Worm (Caenorhabditis elegans) whole organism, L1 larva: ENCODE measurements around the gene gly-14.

Experiments
- C04F5.9 ChIP-seq: sonication (generic microtip); optimal IDR thresholded peaks from 2 replicates; lab custom pipeline; 2016; ENCODE audit warnings: missing genetic modification characterization, missing compliant biosample characterization
- C16A3.4 ChIP-seq: fragments of 150-350 bp; optimal IDR thresholded peaks from 2 replicates; lab custom pipeline; 2014; ENCODE audit warnings: missing biosample characterization, missing genetic modification characterization
- C34B4.2 ChIP-seq: sonication (generic microtip); optimal IDR thresholded peaks from 2 replicates; lab custom pipeline; 2017; ENCODE audit warnings: mild to moderate bottlenecking, missing genetic modification characterization, missing compliant biosample characterization
- F16B12.6 ChIP-seq: fragments of 150-350 bp; optimal IDR thresholded peaks from 2 replicates; lab custom pipeline; 2014; ENCODE audit warnings: missing biosample characterization, missing genetic modification characterization
- aha-1 ChIP-seq: fragments of 150-350 bp; optimal IDR thresholded peaks from 2 replicates; lab custom pipeline; 2014; ENCODE audit warnings: missing biosample characterization, missing genetic modification characterization
- alr-1 ChIP-seq: fragments of 200-800 bp; sonication (Bioruptor generic); optimal IDR thresholded peaks from 2 replicates; lab custom pipeline; 2018; ENCODE audit warnings: borderline replicate concordance, mild to moderate bottlenecking, missing genetic modification characterization, missing compliant biosample characterization
- aly-2 ChIP-seq: fragments of 150-350 bp; optimal IDR thresholded peaks from 2 replicates; lab custom pipeline; 2014; ENCODE audit warnings: missing biosample characterization, missing genetic modification characterization
- ceh-63 ChIP-seq: fragments of 200-800 bp; sonication (Bioruptor generic); optimal IDR thresholded peaks from 2 replicates; lab custom pipeline; 2018; ENCODE audit warnings: mild to moderate bottlenecking, missing genetic modification characterization, missing compliant biosample characterization
- ceh-8 ChIP-seq: fragments of 200-800 bp; sonication (Bioruptor generic); optimal IDR thresholded peaks from 2 replicates; lab custom pipeline; 2018; ENCODE audit warnings: mild to moderate bottlenecking, missing genetic modification characterization, moderate library complexity, missing compliant biosample characterization
- ceh-82 ChIP-seq, 3 experiments: fragments of 150-350 bp in 1 of 3; sonication (generic microtip) in 2 of 3; optimal IDR thresholded peaks; 2 replicates each; lab custom pipeline; 2014 to 2017; ENCODE audit warnings: missing biosample characterization in 3 of 3, missing genetic modification characterization in 3 of 3
- efl-3 ChIP-seq: fragments of 200-800 bp; sonication (Bioruptor generic); optimal IDR thresholded peaks from 2 replicates; lab custom pipeline; 2018; ENCODE audit warnings: mild to moderate bottlenecking, missing genetic modification characterization, missing compliant biosample characterization
- elt-2 ChIP-seq: sonication (generic microtip); optimal IDR thresholded peaks from 2 replicates; lab custom pipeline; 2016; ENCODE audit warnings: missing genetic modification characterization, mild to moderate bottlenecking, inconsistent platforms, missing compliant biosample characterization, missing genetic modification reagents
- elt-3 ChIP-seq, 6 experiments: fragments of 150-350 bp in 1 of 6; sonication (generic microtip); optimal IDR thresholded peaks; 2 replicates each; lab custom pipeline; 2017 to 2018; ENCODE audit warnings: missing biosample characterization in 6 of 6, missing genetic modification characterization in 6 of 6, inconsistent platforms in 1 of 6
- fkh-4 ChIP-seq: sonication (generic microtip); optimal IDR thresholded peaks from 2 replicates; lab custom pipeline; 2016; ENCODE audit warnings: missing compliant biosample characterization, missing genetic modification characterization, borderline replicate concordance
- fkh-8 ChIP-seq: sonication (generic microtip); optimal IDR thresholded peaks from 2 replicates; lab custom pipeline; 2016; ENCODE audit warnings: mild to moderate bottlenecking, missing genetic modification characterization, missing compliant biosample characterization
- grh-1 ChIP-seq: fragments of 200-800 bp; sonication (Bioruptor generic); IDR thresholded peaks from 2 replicates; pipeline ENCODE4 v1.3.6; 2022; ENCODE audit warnings: missing genetic modification reagents, missing genetic modification characterization, missing compliant biosample characterization
- hlh-17 ChIP-seq: fragments of 200-800 bp; sonication (Bioruptor generic); optimal IDR thresholded peaks from 2 replicates; lab custom pipeline; 2018; ENCODE audit warnings: missing genetic modification characterization, mild to moderate bottlenecking, missing compliant biosample characterization, moderate library complexity, borderline replicate concordance
- hpl-2 ChIP-seq: fragments of 150-350 bp; optimal IDR thresholded peaks from 2 replicates; lab custom pipeline; 2014; ENCODE audit warnings: missing biosample characterization, missing genetic modification reagents, missing genetic modification characterization
- jun-1 ChIP-seq: fragments of 150-350 bp; optimal IDR thresholded peaks from 2 replicates; lab custom pipeline; 2014; ENCODE audit warnings: missing biosample characterization, missing genetic modification reagents, missing genetic modification characterization
- lin-13 ChIP-seq: fragments of 150-350 bp; optimal IDR thresholded peaks from 2 replicates; lab custom pipeline; 2014; ENCODE audit warnings: missing biosample characterization, missing genetic modification reagents, missing genetic modification characterization
- lin-14 ChIP-seq: fragments of 200-800 bp; sonication (Bioruptor generic); optimal IDR thresholded peaks from 2 replicates; lab custom pipeline; 2018; ENCODE audit warnings: mild to moderate bottlenecking, missing genetic modification characterization, moderate library complexity, missing compliant biosample characterization
- lin-15B ChIP-seq: fragments of 150-350 bp; sonication (generic microtip); optimal IDR thresholded peaks from 3 replicates; lab custom pipeline; 2014; ENCODE audit warnings: missing biosample characterization, missing genetic modification characterization
- lin-35 ChIP-seq, 2 experiments: fragments of 150-350 bp; optimal IDR thresholded peaks; 2 replicates each; lab custom pipeline; 2014; ENCODE audit warnings: missing biosample characterization in 2 of 2, missing genetic modification characterization in 2 of 2, missing genetic modification reagents in 2 of 2
- lsy-2 ChIP-seq, 2 experiments: fragments of 150-350 bp; optimal IDR thresholded peaks; 2 replicates each; lab custom pipeline; 2014; ENCODE audit warnings: missing biosample characterization in 2 of 2, missing genetic modification characterization in 2 of 2
- mab-9 ChIP-seq: fragments of 200-800 bp; sonication (Bioruptor generic); IDR thresholded peaks from 2 replicates; pipeline ENCODE4 v1.3.6; 2022; ENCODE audit warnings: missing genetic modification reagents, missing genetic modification characterization, missing compliant biosample characterization
- mdl-1 ChIP-seq, 2 experiments: fragments of 150-350 bp; optimal IDR thresholded peaks; 2 replicates each; lab custom pipeline; 2014 to 2017; ENCODE audit warnings: missing biosample characterization in 2 of 2, missing genetic modification characterization in 2 of 2, inconsistent platforms in 1 of 2
- mep-1 ChIP-seq: fragments of 150-350 bp; optimal IDR thresholded peaks from 2 replicates; lab custom pipeline; 2014; ENCODE audit warnings: missing biosample characterization, missing genetic modification characterization
- nhr-11 ChIP-seq: fragments of 150-350 bp; optimal IDR thresholded peaks from 2 replicates; lab custom pipeline; 2014; ENCODE audit warnings: missing biosample characterization, missing genetic modification characterization
- nhr-19 ChIP-seq: fragments of 200-800 bp; sonication (Bioruptor generic); conservative IDR thresholded peaks from 2 replicates; pipeline ENCODE4 v1.3.6; 2022; ENCODE audit warnings: missing genetic modification characterization, missing compliant biosample characterization
- nhr-237 ChIP-seq: fragments of 150-350 bp; optimal IDR thresholded peaks from 2 replicates; lab custom pipeline; 2014; ENCODE audit warnings: missing biosample characterization, missing genetic modification characterization
- nhr-28 ChIP-seq: fragments of 150-350 bp; optimal IDR thresholded peaks from 2 replicates; lab custom pipeline; 2014; ENCODE audit warnings: missing biosample characterization, missing genetic modification characterization
- nhr-47 ChIP-seq: sonication (generic microtip); optimal IDR thresholded peaks from 2 replicates; lab custom pipeline; 2016; ENCODE audit warnings: mild to moderate bottlenecking, missing genetic modification characterization, moderate library complexity, missing compliant biosample characterization
- nhr-76 ChIP-seq: sonication (generic microtip); optimal IDR thresholded peaks from 2 replicates; lab custom pipeline; 2017; ENCODE audit warnings: missing biosample characterization, missing genetic modification characterization
- nhr-77 ChIP-seq: fragments of 150-350 bp; optimal IDR thresholded peaks from 2 replicates; lab custom pipeline; 2014; ENCODE audit warnings: missing biosample characterization, missing genetic modification characterization
- nhr-85 ChIP-seq: sonication (generic microtip); peaks from one replicate; lab custom pipeline; 2016; ENCODE audit warnings: missing genetic modification characterization, inconsistent platforms, missing compliant biosample characterization
- nhr-90 ChIP-seq: sonication (generic microtip); optimal IDR thresholded peaks from 2 replicates; lab custom pipeline; 2016; ENCODE audit warnings: mild to moderate bottlenecking, missing genetic modification characterization, missing compliant biosample characterization; ENCODE audit not compliant: poor library complexity
- pax-3 ChIP-seq: fragments of 200-800 bp; sonication (Bioruptor generic); optimal IDR thresholded peaks from 2 replicates; lab custom pipeline; 2018; ENCODE audit warnings: mild to moderate bottlenecking, missing genetic modification characterization, moderate library complexity, missing compliant biosample characterization
- pqm-1 ChIP-seq: sonication (generic microtip); optimal IDR thresholded peaks from 3 replicates; lab custom pipeline; 2017; ENCODE audit warnings: missing biosample characterization, missing genetic modification characterization
- rnt-1 ChIP-seq: sonication (generic microtip); optimal IDR thresholded peaks from 2 replicates; lab custom pipeline; 2016; ENCODE audit warnings: mild to moderate bottlenecking, missing genetic modification characterization, moderate library complexity, missing compliant biosample characterization
- snu-23 ChIP-seq: sonication (generic microtip); optimal IDR thresholded peaks from 2 replicates; lab custom pipeline; 2016; ENCODE audit warnings: missing genetic modification characterization, missing compliant biosample characterization
- tlp-1 ChIP-seq: fragments of 150-350 bp; optimal IDR thresholded peaks from 2 replicates; lab custom pipeline; 2014; ENCODE audit warnings: missing biosample characterization, missing genetic modification characterization
- unc-130 ChIP-seq: fragments of 150-350 bp; optimal IDR thresholded peaks from 2 replicates; lab custom pipeline; 2017; ENCODE audit warnings: missing biosample characterization, missing genetic modification characterization, inconsistent platforms
- unc-62 ChIP-seq: fragments of 150-350 bp; optimal IDR thresholded peaks from 2 replicates; lab custom pipeline; 2014; ENCODE audit warnings: missing biosample characterization, missing genetic modification reagents, missing genetic modification characterization
- unc-86 ChIP-seq: sonication (generic microtip); optimal IDR thresholded peaks from 2 replicates; lab custom pipeline; 2016; ENCODE audit warnings: missing genetic modification characterization, missing compliant biosample characterization
- unc-98 ChIP-seq: fragments of 200-800 bp; sonication (Bioruptor generic); IDR thresholded peaks from 2 replicates; pipeline ENCODE4 v1.3.6; 2022; ENCODE audit warnings: missing genetic modification characterization, missing compliant biosample characterization
- vab-15 ChIP-seq: sonication (generic microtip); optimal IDR thresholded peaks from 2 replicates; lab custom pipeline; 2017; ENCODE audit warnings: missing genotype, mild to moderate bottlenecking, missing genetic modification characterization, missing compliant biosample characterization
- xbp-1 ChIP-seq: sonication (generic microtip); optimal IDR thresholded peaks from 2 replicates; lab custom pipeline; 2016; ENCODE audit warnings: missing genetic modification characterization, missing compliant biosample characterization
- zip-4 ChIP-seq: fragments of 200-800 bp; sonication (Bioruptor generic); optimal IDR thresholded peaks from 2 replicates; lab custom pipeline; 2018; ENCODE audit warnings: mild to moderate bottlenecking, missing genetic modification characterization, moderate library complexity, missing compliant biosample characterization
- ztf-11 ChIP-seq, 2 experiments: sonication (generic microtip); optimal IDR thresholded peaks; 2 replicates each; lab custom pipeline; 2016 to 2017; ENCODE audit warnings: missing genetic modification characterization in 2 of 2, missing biosample characterization in 1 of 2, missing compliant biosample characterization in 1 of 2
- ztf-4 ChIP-seq: fragments of 150-350 bp; optimal IDR thresholded peaks from 2 replicates; lab custom pipeline; 2014; ENCODE audit warnings: missing biosample characterization, missing genetic modification characterization

Gene gly-14

DNA sequence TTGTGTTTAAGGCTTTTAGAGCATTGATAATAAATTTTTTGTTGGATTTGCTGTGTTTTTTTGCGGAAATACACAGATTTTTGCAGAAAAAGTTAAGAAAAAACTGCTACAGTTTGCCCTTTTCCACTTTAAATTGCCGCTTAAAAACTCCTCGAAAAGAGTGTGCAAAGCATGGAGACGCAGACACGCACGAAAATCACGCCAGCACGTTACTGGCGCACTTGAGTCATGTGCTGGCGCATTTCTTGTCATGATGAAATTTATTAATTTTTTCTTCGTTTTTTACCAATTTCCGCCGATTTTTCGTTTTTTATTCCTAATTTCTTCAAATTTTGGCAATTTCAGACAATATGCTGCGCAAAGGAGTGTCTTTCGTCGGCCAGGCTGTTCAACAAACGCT is 33.0 kb downstream of the gly-14 start, which contains the start of gene C34C12.8 (continued):
- TF ChIP-seq mdl-1 (tag; optimal IDR thresholded peaks at IDR 0.05; lab: Kevin White, UChicago) (peak in 1 of 2 experiments; percentile 92), nhr-76 (no peak), ceh-82 (tag; optimal IDR thresholded peaks at IDR 0.05; lab: Kevin White, UChicago) (peak; percentile 95 to 98 (median 97)), zip-4 (GFP tag; lab: Kevin White, UChicago) (peak; percentile 87), elt-3 (tag; optimal IDR thresholded peaks at IDR 0.05; lab: Kevin White, UChicago) (peak in 3 of 6 experiments; percentile 51 to 94 (median 93)), alr-1 (no peak), mab-9 (GFP tag; lab: Robert Waterston, UW) (peak; percentile 95), xbp-1 (tag; lab: Kevin White, UChicago) (peak; percentile 98), unc-98 (peak; percentile 76), grh-1 (peak; percentile 96), ztf-11 (tag; optimal IDR thresholded peaks at IDR 0.05; lab: Kevin White, UChicago) (peak in 1 of 2 experiments; percentile 85), lin-14 (GFP tag; lab: Kevin White, UChicago) (peak; percentile 92), elt-2 (peak; percentile 89), fkh-4 (tag; lab: Kevin White, UChicago) (peak; percentile 78), vab-15 (tag; lab: Kevin White, UChicago) (no peak), unc-130 (peak; percentile 98), C34B4.2 (tag; lab: Kevin White, UChicago) (peak; percentile 84), nhr-85 (tag; lab: Kevin White, UChicago) (peak; percentile 98), hpl-2 (GFP tag; lab: Kevin White, UChicago) (peak; percentile 85), ztf-4 (peak; percentile 90), C16A3.4 (tag; lab: Kevin White, UChicago) (peak; percentile 96), nhr-77 (tag; lab: Kevin White, UChicago) (peak; percentile 88), nhr-11 (peak; percentile 92), aly-2 (peak; percentile 90), lin-13 (peak; percentile 97), lsy-2 (tag; optimal IDR thresholded peaks at IDR 0.05; lab: Kevin White, UChicago) (peak; percentile 97 to 98), pqm-1 (no peak), mep-1 (peak; percentile 98), nhr-90 (tag; lab: Kevin White, UChicago) (peak; percentile 98), pax-3 (tag; lab: Kevin White, UChicago) (peak; percentile 91), lin-15B (tag; lab: Kevin White, UChicago) (peak; percentile 95), nhr-19 (GFP tag; lab: Robert Waterston, UW) (peak; percentile 97), efl-3 (peak; percentile 57), snu-23 (GFP tag; lab: Kevin White, UChicago) (peak; percentile 98), tlp-1 (tag; lab: Kevin White, UChicago) (no peak)

DNA sequence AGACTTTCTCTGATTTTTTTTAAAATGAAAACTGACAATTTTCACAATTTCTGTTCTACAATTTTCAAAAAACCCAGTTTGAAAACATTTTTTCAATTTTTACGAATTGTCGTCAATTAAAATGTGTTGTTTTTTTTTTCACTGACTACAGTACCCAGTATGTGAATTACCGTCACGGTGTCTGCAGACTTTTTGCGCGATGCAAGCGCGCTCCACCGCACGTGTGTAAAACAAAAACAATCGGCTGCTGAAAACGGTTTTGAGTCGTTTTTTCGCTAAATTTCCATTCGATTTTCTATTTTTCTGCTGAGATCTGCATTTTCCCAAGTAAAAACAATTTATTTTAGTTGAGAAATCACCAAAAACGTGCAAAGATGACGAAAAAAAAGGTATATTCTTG is 36.8 kb downstream of the gly-14 start:
- peak; percentile 60 for TF ChIP-seq C34B4.2 (tag; lab: Kevin White, UChicago)
- TF ChIP-seq xbp-1 (tag; lab: Kevin White, UChicago), result peak; percentile 99
- peak; percentile 97 for TF ChIP-seq grh-1
- no peak for TF ChIP-seq hlh-17 (GFP tag; lab: Kevin White, UChicago)
- TF ChIP-seq lsy-2 (tag; optimal IDR thresholded peaks at IDR 0.05; lab: Kevin White, UChicago), result peak; percentile 99
- peak; percentile 93 to 97 for TF ChIP-seq lin-35 (GFP tag; optimal IDR thresholded peaks at IDR 0.05; lab: Kevin White, UChicago)
- TF ChIP-seq nhr-237 (tag; lab: Kevin White, UChicago), result peak; percentile 96
- peak; percentile 100 for TF ChIP-seq F16B12.6 (tag; lab: Kevin White, UChicago)
- TF ChIP-seq aha-1, result peak; percentile 83
- peak in 1 of 2 experiments; percentile 94 for TF ChIP-seq mdl-1 (tag; optimal IDR thresholded peaks at IDR 0.05; lab: Kevin White, UChicago)
- TF ChIP-seq fkh-8 (tag; lab: Kevin White, UChicago), result peak; percentile 99
- no peak for TF ChIP-seq pqm-1
- TF ChIP-seq nhr-47 (tag; lab: Kevin White, UChicago), result peak; percentile 99
- peak; percentile 96 for TF ChIP-seq jun-1 (tag; lab: Kevin White, UChicago)
- TF ChIP-seq nhr-90 (tag; lab: Kevin White, UChicago), result peak; percentile 99
- peak; percentile 97 for TF ChIP-seq ceh-8 (GFP tag; lab: Kevin White, UChicago)
- TF ChIP-seq tlp-1 (tag; lab: Kevin White, UChicago), result no peak
- peak; percentile 99 for TF ChIP-seq lin-15B (tag; lab: Kevin White, UChicago)
- TF ChIP-seq snu-23 (GFP tag; lab: Kevin White, UChicago), result peak; percentile 99
- TF ChIP-seq ceh-63 (GFP tag; lab: Kevin White, UChicago), result peak; percentile 71
- peak; percentile 82; the same call in 1 of the 2 replicates for TF ChIP-seq unc-98
- TF ChIP-seq unc-62, result no peak
- TF ChIP-seq unc-86, result peak; percentile 97
- peak; percentile 97 for TF ChIP-seq lin-14 (GFP tag; lab: Kevin White, UChicago)
- peak; percentile 97 for TF ChIP-seq rnt-1 (tag; lab: Kevin White, UChicago)
- peak; percentile 99 for TF ChIP-seq nhr-19 (GFP tag; lab: Robert Waterston, UW)
- peak; percentile 98 for TF ChIP-seq C04F5.9 (tag; lab: Kevin White, UChicago)
- TF ChIP-seq nhr-76, result peak; percentile 53
- TF ChIP-seq nhr-28, result no peak
